Worm (Caenorhabditis elegans): ENCODE results near the gene D2023.6.

Gene D2023.6

ce11 chrV:11826967-11827366 is at the start of gene D2023.6, which contains the start of gene mpst-1:
Gene D2023.6, plus strand, starts transcription at chrV:11827354.
Gene mpst-1, minus strand, starts transcription at chrV:11827067.
- TF ChIP-seq nhr-2 (tag; optimal IDR thresholded peaks at IDR 0.05), result no peak
- no peak for TF ChIP-seq ces-1 (GFP tag; optimal IDR thresholded peaks at IDR 0.05)
- no peak for TF ChIP-seq nhr-28 (tag; optimal IDR thresholded peaks at IDR 0.05)
- no peak for TF ChIP-seq nhr-12 (tag; optimal IDR thresholded peaks at IDR 0.05)
- TF ChIP-seq ceh-83 (GFP tag; optimal IDR thresholded peaks at IDR 0.05), result no peak
- no peak for TF ChIP-seq nhr-76 (tag; optimal IDR thresholded peaks at IDR 0.05)
- no peak for TF ChIP-seq mab-5 (tag; optimal IDR thresholded peaks at IDR 0.05)
- no peak for TF ChIP-seq nhr-237 (tag; optimal IDR thresholded peaks at IDR 0.05)
- TF ChIP-seq ztf-11 (tag; optimal IDR thresholded peaks at IDR 0.05), result no peak
- TF ChIP-seq sptf-1 (tag; optimal IDR thresholded peaks at IDR 0.05), result no peak
- TF ChIP-seq bed-3 (GFP tag; optimal IDR thresholded peaks at IDR 0.05), result no peak
- no peak for TF ChIP-seq flh-1 (GFP tag; optimal IDR thresholded peaks at IDR 0.05)

ce11 chrV:11777846-11778245 is 49.3 kb upstream of the D2023.6 start:
- TF ChIP-seq unc-120 (tag; optimal IDR thresholded peaks at IDR 0.05; ENCODE audit: poor library complexity, severe bottlenecking) (peak; percentile 51), elt-1 (tag; optimal IDR thresholded peaks at IDR 0.05; ENCODE audit: borderline replicate concordance, insufficient read depth) (no peak), cnd-1 (tag; optimal IDR thresholded peaks at IDR 0.05) (no peak), nhr-76 (tag; optimal IDR thresholded peaks at IDR 0.05) (no peak), ces-1 (GFP tag; optimal IDR thresholded peaks at IDR 0.05) (no peak), snpc-4 (tag; optimal IDR thresholded peaks at IDR 0.05) (no peak), tbx-8 (GFP tag; optimal IDR thresholded peaks at IDR 0.05) (no peak), blmp-1 (tag; optimal IDR thresholded peaks at IDR 0.05) (no peak)

- TF ChIP-seq unc-39 (tag; optimal IDR thresholded peaks at IDR 0.05) (no peak), elt-3 (tag; optimal IDR thresholded peaks at IDR 0.05) (no peak), nhr-76 (tag; optimal IDR thresholded peaks at IDR 0.05) (no peak), ztf-11 (tag; optimal IDR thresholded peaks at IDR 0.05) (no peak), elt-1 (tag; optimal IDR thresholded peaks at IDR 0.05; ENCODE audit: borderline replicate concordance, insufficient read depth) (peak; percentile 33), lin-32 (GFP tag; optimal IDR thresholded peaks at IDR 0.05) (no peak), nhr-237 (tag; optimal IDR thresholded peaks at IDR 0.05) (no peak), nhr-2 (tag; optimal IDR thresholded peaks at IDR 0.05) (no peak), ceh-83 (GFP tag; optimal IDR thresholded peaks at IDR 0.05) (no peak)
Measured at ce11 chrV:11779310-11779709, 47.8 kb upstream of the D2023.6 start.

DNA sequence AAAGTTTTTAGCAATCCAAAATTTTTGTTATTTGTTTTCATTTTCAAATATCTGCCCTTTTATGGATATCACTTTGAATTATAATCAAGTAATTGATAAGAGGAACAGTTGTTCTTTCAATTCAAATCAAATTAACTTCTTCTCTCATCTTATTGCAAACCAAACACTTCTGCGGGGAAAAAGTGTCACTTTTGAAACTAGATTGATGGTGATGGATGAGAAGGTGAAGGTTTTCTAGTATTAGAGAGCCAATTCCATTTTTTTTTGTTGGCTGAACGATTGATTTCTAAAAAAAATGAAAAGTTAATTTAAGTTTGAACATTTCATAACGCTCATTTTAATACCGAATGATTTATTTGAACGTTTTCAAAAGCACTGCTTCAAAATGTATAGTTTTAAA is 47.3 kb upstream of the D2023.6 start:
- no peak for TF ChIP-seq sptf-1 (tag; optimal IDR thresholded peaks at IDR 0.05)
- peak; percentile 74 for TF ChIP-seq unc-62 (GFP tag; optimal IDR thresholded peaks at IDR 0.05)

DNA sequence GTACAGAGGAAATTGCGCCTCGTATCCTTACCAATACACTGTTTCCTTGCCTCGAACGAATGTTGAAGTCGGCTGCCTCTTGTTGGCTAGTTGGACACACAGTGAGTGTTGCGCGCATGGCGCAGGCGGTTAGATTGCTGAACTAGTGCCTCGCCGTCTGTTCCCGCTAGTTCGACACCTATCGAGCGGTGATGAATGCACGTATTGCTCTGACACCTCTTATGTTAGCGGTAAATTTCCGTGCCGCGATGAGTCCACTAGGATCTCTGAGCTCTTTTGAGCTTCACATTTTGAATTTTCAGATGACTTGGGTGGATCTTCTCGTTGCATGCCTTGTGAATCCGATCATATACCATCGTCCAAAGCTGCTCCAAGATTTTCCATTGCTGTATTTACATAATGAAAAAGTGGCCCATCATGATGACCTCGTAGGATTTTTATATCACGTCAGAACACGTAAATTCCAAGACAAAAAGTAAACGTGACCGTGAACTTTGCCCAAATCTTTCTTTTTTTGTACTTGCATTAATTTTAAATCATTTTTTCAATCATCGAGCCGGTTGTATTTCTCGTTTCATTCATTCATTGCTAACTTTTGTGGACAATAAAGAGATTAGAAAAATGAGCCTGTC is 44.2 kb upstream of the D2023.6 start, which contains the start of gene F55A11.11:
Gene F55A11.11, plus strand, starts transcription at position 341 of the 632 bp plus-strand sequence.
- TF ChIP-seq tbx-8 (GFP tag; optimal IDR thresholded peaks at IDR 0.05) (peak; percentile 86), M03D4.4 (tag; optimal IDR thresholded peaks at IDR 0.05) (peak; percentile 97), ceh-83 (GFP tag; optimal IDR thresholded peaks at IDR 0.05) (peak; percentile 97), elt-1 (tag; optimal IDR thresholded peaks at IDR 0.05; ENCODE audit: borderline replicate concordance, insufficient read depth) (peak; percentile 17), unc-39 (tag; optimal IDR thresholded peaks at IDR 0.05) (peak; percentile 52), nhr-237 (tag; optimal IDR thresholded peaks at IDR 0.05) (peak; percentile 41), ztf-11 (tag; optimal IDR thresholded peaks at IDR 0.05) (peak; percentile 60), ceh-39 (tag; optimal IDR thresholded peaks at IDR 0.05) (peak; percentile 28), snpc-4 (tag; optimal IDR thresholded peaks at IDR 0.05) (no peak), cnd-1 (tag; optimal IDR thresholded peaks at IDR 0.05) (peak; percentile 97), mep-1 (tag; optimal IDR thresholded peaks at IDR 0.05) (peak; percentile 57), nhr-28 (tag; optimal IDR thresholded peaks at IDR 0.05) (peak; percentile 46), ceh-43 (GFP tag; optimal IDR thresholded peaks at IDR 0.05) (peak; percentile 92), unc-120 (tag; optimal IDR thresholded peaks at IDR 0.05; ENCODE audit: poor library complexity, severe bottlenecking) (peak; percentile 95), mls-2 (tag; optimal IDR thresholded peaks at IDR 0.05) (peak; percentile 98), nhr-2 (tag; optimal IDR thresholded peaks at IDR 0.05) (no peak), ces-1 (GFP tag; optimal IDR thresholded peaks at IDR 0.05) (no peak), bed-3 (GFP tag; optimal IDR thresholded peaks at IDR 0.05) (peak; percentile 91), ham-2 (GFP tag; optimal IDR thresholded peaks at IDR 0.05) (peak; percentile 98), lin-13 (tag; optimal IDR thresholded peaks at IDR 0.05) (peak; percentile 83), nhr-12 (tag; optimal IDR thresholded peaks at IDR 0.05) (peak; percentile 85), pha-4 (tag; optimal IDR thresholded peaks at IDR 0.05) (peak; percentile 92), lsy-2 (tag; optimal IDR thresholded peaks at IDR 0.05) (peak; percentile 28), blmp-1 (tag; optimal IDR thresholded peaks at IDR 0.05) (no peak), elt-3 (tag; optimal IDR thresholded peaks at IDR 0.05) (no peak), sptf-1 (tag; optimal IDR thresholded peaks at IDR 0.05) (peak; percentile 98), flh-1 (GFP tag; optimal IDR thresholded peaks at IDR 0.05) (peak; percentile 90), sem-2 (GFP tag; optimal IDR thresholded peaks at IDR 0.05) (peak; percentile 94), unc-62 (GFP tag; optimal IDR thresholded peaks at IDR 0.05) (peak; percentile 73), hlh-1 (tag; optimal IDR thresholded peaks at IDR 0.05) (peak; percentile 60), drap-1 (GFP tag; optimal IDR thresholded peaks at IDR 0.05) (peak; percentile 99), zip-8 (tag; optimal IDR thresholded peaks at IDR 0.05) (no peak), nhr-76 (tag; optimal IDR thresholded peaks at IDR 0.05) (no peak), mab-5 (tag; optimal IDR thresholded peaks at IDR 0.05) (no peak), lin-32 (GFP tag; optimal IDR thresholded peaks at IDR 0.05) (peak; percentile 96)

Data from whole organism, mixed stage, embryonic.